Worm (Caenorhabditis elegans) whole organism, L2 larva: ENCODE results near the gene sdhb-1.

Experiments used
- R02D3.7 ChIP-seq: fragments of 150-350 bp; optimal IDR thresholded peaks from 2 replicates; lab custom pipeline; 2014; ENCODE audit warnings: missing biosample characterization, missing genetic modification characterization
- ceh-16 ChIP-seq: fragments of 150-350 bp; optimal IDR thresholded peaks from 2 replicates; lab custom pipeline; 2014; ENCODE audit warnings: missing biosample characterization, missing genetic modification characterization
- ceh-82 ChIP-seq: fragments of 150-350 bp; optimal IDR thresholded peaks from 2 replicates; lab custom pipeline; 2014; ENCODE audit warnings: missing biosample characterization, missing genetic modification characterization
- dmd-4 ChIP-seq: sonication (generic microtip); optimal IDR thresholded peaks from 2 replicates; lab custom pipeline; 2017; ENCODE audit warnings: missing biosample characterization, missing genetic modification characterization
- egl-27 ChIP-seq: sonication (generic microtip); optimal IDR thresholded peaks from 3 replicates; lab custom pipeline; 2017; ENCODE audit warnings: missing biosample characterization, missing genetic modification reagents, missing genetic modification characterization
- fos-1 ChIP-seq: fragments of 150-350 bp; optimal IDR thresholded peaks from 2 replicates; lab custom pipeline; 2014; ENCODE audit warnings: missing biosample characterization, missing genetic modification characterization
- lin-11 ChIP-seq: fragments of 150-350 bp; sonication (generic microtip); optimal IDR thresholded peaks from 2 replicates; lab custom pipeline; 2014; ENCODE audit warnings: missing biosample characterization, missing genetic modification characterization, inconsistent platforms, mixed read lengths
- mbf-1 ChIP-seq: sonication (generic microtip); optimal IDR thresholded peaks from 2 replicates; lab custom pipeline; 2017; ENCODE audit warnings: missing biosample characterization, missing genetic modification characterization
- nhr-11 ChIP-seq: fragments of 150-350 bp; optimal IDR thresholded peaks from 2 replicates; lab custom pipeline; 2014; ENCODE audit warnings: missing biosample characterization, missing genetic modification characterization
- nhr-77 ChIP-seq: fragments of 150-350 bp; optimal IDR thresholded peaks from 2 replicates; lab custom pipeline; 2014; ENCODE audit warnings: missing biosample characterization, missing genetic modification characterization
- snpc-4 ChIP-seq: fragments of 150-350 bp; optimal IDR thresholded peaks from 2 replicates; lab custom pipeline; 2014; ENCODE audit warnings: missing biosample characterization, missing genetic modification characterization
- unc-62 ChIP-seq: fragments of 150-350 bp; optimal IDR thresholded peaks from 2 replicates; lab custom pipeline; 2014; ENCODE audit warnings: missing biosample characterization, missing genetic modification reagents, missing genetic modification characterization
- zag-1 ChIP-seq: fragments of 150-350 bp; optimal IDR thresholded peaks from 2 replicates; lab custom pipeline; 2014; ENCODE audit warnings: missing biosample characterization, missing genetic modification characterization
- ztf-11 ChIP-seq: sonication (generic microtip); optimal IDR thresholded peaks from 2 replicates; lab custom pipeline; 2017; ENCODE audit warnings: missing biosample characterization, missing genetic modification characterization

- TF ChIP-seq nhr-77 (tag; lab: Kevin White, UChicago) (no peak), ztf-11 (no peak), lin-11 (tag; lab: Kevin White, UChicago) (no peak), egl-27 (tag; lab: Kevin White, UChicago) (no peak), dmd-4 (tag; lab: Kevin White, UChicago) (no peak), zag-1 (tag; lab: Kevin White, UChicago) (no peak), snpc-4 (tag; lab: Kevin White, UChicago) (no peak), R02D3.7 (tag; lab: Kevin White, UChicago) (no peak), nhr-11 (tag; lab: Kevin White, UChicago) (no peak), ceh-16 (tag; lab: Kevin White, UChicago) (no peak), mbf-1 (tag; lab: Kevin White, UChicago) (no peak), unc-62 (GFP tag; lab: Kevin White, UChicago) (no peak), ceh-82 (tag; lab: Kevin White, UChicago) (no peak), fos-1 (tag; lab: Kevin White, UChicago) (no peak)
Measured at ce11 chrII:9310794-9311193, 41.7 kb downstream of the sdhb-1 start.
